Fruit fly (Drosophila melanogaster): Measurements from ENCODE around the gene RpS21.

The RpS21 gene

dm6 chr2L:2885503-2886225 is 29.8 kb downstream of the RpS21 start, which contains the start of the genes NTPase and lilli (continued):
- TF ChIP-seq vri (GFP tag; optimal IDR thresholded peaks at IDR 0.05) (peak; percentile 8), CG1621 (tag; optimal IDR thresholded peaks at IDR 0.05) (no peak), CG7368 (GFP tag; optimal IDR thresholded peaks at IDR 0.05) (peak; percentile 56), cyc (GFP tag; optimal IDR thresholded peaks at IDR 0.05) (peak; percentile 61), spab (GFP tag; optimal IDR thresholded peaks at IDR 0.05) (no peak), dsx (GFP tag; optimal IDR thresholded peaks at IDR 0.05; ENCODE audit: poor library complexity, severe bottlenecking) (peak; percentile 19), net (GFP tag; optimal IDR thresholded peaks at IDR 0.05) (no peak), fd85E (GFP tag; optimal IDR thresholded peaks at IDR 0.05) (peak; percentile 19), CG10669 (GFP tag; optimal IDR thresholded peaks at IDR 0.05) (no peak)

- TF ChIP-seq CG34406 (GFP tag; optimal IDR thresholded peaks at IDR 0.05): no peak
- no peak for TF ChIP-seq cyc (GFP tag; optimal IDR thresholded peaks at IDR 0.05)
- no peak for TF ChIP-seq CG15336 (GFP tag; IDR thresholded peaks at IDR 0.05)
- TF ChIP-seq CG1621 (tag; optimal IDR thresholded peaks at IDR 0.05): no peak
- no peak for TF ChIP-seq Smox (GFP tag; optimal IDR thresholded peaks at IDR 0.05)
- no peak for TF ChIP-seq CG32006 (GFP tag; optimal IDR thresholded peaks at IDR 0.05)
- no peak for TF ChIP-seq achi (GFP tag; optimal IDR thresholded peaks at IDR 0.05)
- peak; percentile 28 for TF ChIP-seq svp (GFP tag)
Observed at dm6 chr2L:2886226-2886569, 30.3 kb downstream of the RpS21 start.

- TF ChIP-seq fd85E (GFP tag; optimal IDR thresholded peaks at IDR 0.05) (no peak), CG11902 (GFP tag; optimal IDR thresholded peaks at IDR 0.05) (no peak), achi (GFP tag; optimal IDR thresholded peaks at IDR 0.05) (peak; percentile 59), Gug (GFP tag; IDR thresholded peaks at IDR 0.05) (no peak), cyc (GFP tag; optimal IDR thresholded peaks at IDR 0.05) (no peak), Eip93F (GFP tag; optimal IDR thresholded peaks at IDR 0.05) (peak; percentile 13), OdsH (GFP tag; optimal IDR thresholded peaks at IDR 0.05) (no peak), pdm3 (GFP tag; optimal IDR thresholded peaks at IDR 0.05) (no peak), CG1621 (tag; optimal IDR thresholded peaks at IDR 0.05) (peak; percentile 24), esn (GFP tag; optimal IDR thresholded peaks at IDR 0.05) (no peak), net (GFP tag; optimal IDR thresholded peaks at IDR 0.05) (peak; percentile 17), CG8632 (GFP tag; optimal IDR thresholded peaks at IDR 0.05) (no peak), CG6276 (GFP tag; optimal IDR thresholded peaks at IDR 0.05) (peak; percentile 44), CG10631 (GFP tag; optimal IDR thresholded peaks at IDR 0.05) (no peak), ss (GFP tag; optimal IDR thresholded peaks at IDR 0.05) (peak; percentile 67 to 78), Smox (GFP tag; optimal IDR thresholded peaks at IDR 0.05) (no peak), Lpt (GFP tag; optimal IDR thresholded peaks at IDR 0.05) (no peak), CG8119 (GFP tag; IDR thresholded peaks at IDR 0.05) (no peak; the same call in 1 of the 3 replicates), topi (GFP tag; optimal IDR thresholded peaks at IDR 0.05) (no peak), spab (GFP tag; optimal IDR thresholded peaks at IDR 0.05) (peak; percentile 25), Met (GFP tag; optimal IDR thresholded peaks at IDR 0.05) (no peak), Sox102F (GFP tag; optimal IDR thresholded peaks at IDR 0.05) (peak; percentile 41), Sox14 (GFP tag; optimal IDR thresholded peaks at IDR 0.05) (no peak), dsx (GFP tag; optimal IDR thresholded peaks at IDR 0.05; ENCODE audit: poor library complexity, severe bottlenecking) (peak; percentile 62), eg (GFP tag; IDR thresholded peaks at IDR 0.05) (peak; percentile 58; the same call in 2 of the 3 replicates), CG34406 (GFP tag; optimal IDR thresholded peaks at IDR 0.05) (no peak), CG10669 (GFP tag; optimal IDR thresholded peaks at IDR 0.05) (peak; percentile 14), CG3919 (GFP tag; optimal IDR thresholded peaks at IDR 0.05) (no peak), CG32006 (GFP tag; optimal IDR thresholded peaks at IDR 0.05) (no peak), CG7368 (GFP tag; optimal IDR thresholded peaks at IDR 0.05) (no peak), fkh (GFP tag; optimal IDR thresholded peaks at IDR 0.05) (no peak), dac (GFP tag; optimal IDR thresholded peaks at IDR 0.05) (peak; percentile 20), CG15336 (GFP tag; IDR thresholded peaks at IDR 0.05) (peak; percentile 52; the same call in 1 of the 2 replicates), svp (GFP tag) (no peak), vri (GFP tag; optimal IDR thresholded peaks at IDR 0.05) (peak; percentile 23), lz (GFP tag; optimal IDR thresholded peaks at IDR 0.05) (no peak), CG6854 (GFP tag; optimal IDR thresholded peaks at IDR 0.05) (peak; percentile 47), CG6792 (GFP tag; optimal IDR thresholded peaks at IDR 0.05) (no peak), CG31627 (GFP tag; optimal IDR thresholded peaks at IDR 0.05) (no peak), Blimp-1 (GFP tag; optimal IDR thresholded peaks at IDR 0.05) (no peak), CG11294 (GFP tag; IDR thresholded peaks at IDR 0.05) (no peak)
Observed at dm6 chr2L:2886613-2887537, 31.0 kb downstream of the RpS21 start.

Measured in whole organism, prepupa.